Worm (Caenorhabditis elegans): ENCODE results near the gene sph-1.

ce11 chrIV:8174792-8175191 lies 41.4 kb upstream of the sph-1 start:
- no peak for TF ChIP-seq mep-1 (tag; optimal IDR thresholded peaks at IDR 0.05)
- TF ChIP-seq ztf-11 (tag; optimal IDR thresholded peaks at IDR 0.05) = no peak
- no peak for TF ChIP-seq lin-13 (GFP tag; optimal IDR thresholded peaks at IDR 0.05)
- no peak for TF ChIP-seq snpc-4 (tag; optimal IDR thresholded peaks at IDR 0.05)
- no peak for TF ChIP-seq nhr-19 (GFP tag; conservative IDR thresholded peaks at IDR 0.05)
